Fruit fly (Drosophila melanogaster) whole organism, embryonic: Measurements from ENCODE around the gene CG32793.

Source experiments
- Bgb ChIP-seq: fragments of 200-800 bp; sonication (Bioruptor generic); IDR thresholded peaks from 2 replicates; pipeline ENCODE4 v1.3.6; 2022; ENCODE audit warnings: missing biosample characterization, missing genetic modification characterization; ENCODE audit not compliant: partially characterized antibody
- CG14965 ChIP-seq: fragments of 200-800 bp; sonication (Bioruptor generic); optimal IDR thresholded peaks from 2 replicates; lab custom pipeline; 2016; ENCODE audit warnings: missing biosample characterization, missing genetic modification characterization, borderline replicate concordance
- CG17361 ChIP-seq: fragments of 200-800 bp; sonication (Bioruptor generic); IDR thresholded peaks from 3 replicates; pipeline ENCODE4 v1.3.6; 2022; ENCODE audit warnings: missing biosample characterization, missing genetic modification characterization
- CG17612 ChIP-seq: fragments of 200-800 bp; sonication (Bioruptor generic); IDR thresholded peaks from 2 replicates; pipeline ENCODE4 v1.3.6; 2022; ENCODE audit warnings: missing biosample characterization, missing genetic modification characterization
- CG17829 ChIP-seq: fragments of 200-800 bp; optimal IDR thresholded peaks from 2 replicates; lab custom pipeline; 2019; ENCODE audit warnings: missing biosample characterization, mild to moderate bottlenecking, missing genetic modification characterization, moderate library complexity
- CG2712 ChIP-seq: fragments of 200-800 bp; optimal IDR thresholded peaks from 3 replicates; lab custom pipeline; 2019; ENCODE audit warnings: missing biosample characterization, mild to moderate bottlenecking, missing genetic modification characterization, moderate library complexity
- CG30020 ChIP-seq: fragments of 200-800 bp; optimal IDR thresholded peaks from 2 replicates; lab custom pipeline; 2019; ENCODE audit warnings: missing biosample characterization, mild to moderate bottlenecking, missing genetic modification characterization, moderate library complexity
- CG8359 ChIP-seq: fragments of 200-800 bp; sonication (Bioruptor generic); optimal IDR thresholded peaks from 2 replicates; lab custom pipeline; 2017; ENCODE audit warnings: missing biosample characterization, mild to moderate bottlenecking, missing genetic modification characterization, borderline replicate concordance
- Dbx ChIP-seq: fragments of 200-800 bp; sonication (Bioruptor generic); IDR thresholded peaks from 3 replicates; pipeline ENCODE4 v1.3.6; 2022; ENCODE audit warnings: missing biosample characterization, missing genetic modification characterization
- Hr78 ChIP-seq, 2 experiments: fragments of 200-800 bp in 1 of 2; fragments of >200 bp in 1 of 2; sonication (Bioruptor generic) in 1 of 2; optimal IDR thresholded peaks; 2 replicates each; lab custom pipeline; 2017 to 2019; ENCODE audit warnings: missing biosample characterization in 2 of 2, missing genetic modification characterization in 2 of 2, mild to moderate bottlenecking in 1 of 2, moderate library complexity in 1 of 2
- Oaz ChIP-seq: fragments of 200-800 bp; sonication (Bioruptor generic); IDR thresholded peaks from 2 replicates; pipeline ENCODE4 v1.3.6; 2022; ENCODE audit warnings: missing biosample characterization, missing genetic modification characterization
- Xbp1 ChIP-seq: fragments of 200-800 bp; sonication (Bioruptor generic); optimal IDR thresholded peaks from 3 replicates; lab custom pipeline; 2016; ENCODE audit warnings: missing biosample characterization, mild to moderate bottlenecking, missing genetic modification characterization
- bbx ChIP-seq: fragments of 200-800 bp; sonication (Bioruptor generic); IDR thresholded peaks from 2 replicates; pipeline ENCODE4 v1.3.6; 2022; ENCODE audit warnings: missing biosample characterization, missing genetic modification characterization; ENCODE audit not compliant: partially characterized antibody
- br ChIP-seq: fragments of >200 bp; optimal IDR thresholded peaks from 2 replicates; lab custom pipeline; 2017
- dpn ChIP-seq, 2 experiments: fragments of 200-800 bp; sonication (Bioruptor generic); optimal IDR thresholded peaks; 3 replicates each; lab custom pipeline; 2016; ENCODE audit warnings: missing biosample characterization in 2 of 2, missing genetic modification characterization in 2 of 2
- fd102C ChIP-seq: fragments of 200-800 bp; sonication (Bioruptor generic); optimal IDR thresholded peaks from 2 replicates; lab custom pipeline; 2018; ENCODE audit warnings: missing biosample characterization, mild to moderate bottlenecking, missing genetic modification characterization, moderate library complexity
- fd96Cb ChIP-seq: fragments of 200-800 bp; sonication (Bioruptor generic); optimal IDR thresholded peaks from 2 replicates; lab custom pipeline; 2018; ENCODE audit warnings: missing biosample characterization, mild to moderate bottlenecking, missing genetic modification characterization, moderate library complexity
- jigr1 ChIP-seq: fragments of 200-800 bp; sonication (Bioruptor generic); IDR thresholded peaks from 3 replicates; pipeline ENCODE4 v1.3.6; 2022; ENCODE audit warnings: missing biosample characterization, missing genetic modification characterization
- odd ChIP-seq: fragments of 200-800 bp; sonication (Bioruptor generic); optimal IDR thresholded peaks from 2 replicates; lab custom pipeline; 2017; ENCODE audit warnings: missing biosample characterization, mild to moderate bottlenecking, missing genetic modification characterization
- seq ChIP-seq: fragments of 200-800 bp; sonication (Bioruptor generic); IDR thresholded peaks from 2 replicates; pipeline ENCODE4 v1.3.6; 2022; ENCODE audit warnings: missing biosample characterization, missing genetic modification characterization
- zfh1 ChIP-seq: fragments of 200-800 bp; sonication (Bioruptor generic); IDR thresholded peaks from 3 replicates; pipeline ENCODE4 v1.3.6; 2022; ENCODE audit warnings: missing biosample characterization, missing genetic modification characterization

CG32793 gene

dm6 chrX:2980290-2980689, 50.7 kb downstream of the CG32793 start (continued):
- TF ChIP-seq CG8359 (GFP tag; lab: Kevin White, UChicago) (no peak), CG17829 (tag; lab: Kevin White, UChicago) (peak; percentile 2), jigr1 (no peak), Bgb (GFP tag; lab: Robert Waterston, UW) (no peak), Dbx (GFP tag; lab: Robert Waterston, UW) (no peak), bbx (no peak), dpn (GFP tag; optimal IDR thresholded peaks at IDR 0.05; lab: Kevin White, UChicago) (no peak), CG17361 (GFP tag; lab: Robert Waterston, UW) (peak; percentile 35; the same call in 1 of the 3 replicates), CG2712 (peak; percentile 29), seq (GFP tag; lab: Robert Waterston, UW) (no peak), Xbp1 (GFP tag; lab: Kevin White, UChicago) (no peak), CG14965 (no peak), br (lab: Kevin White, UChicago) (no peak), Oaz (GFP tag; lab: Robert Waterston, UW) (no peak), zfh1 (GFP tag; lab: Robert Waterston, UW) (no peak), odd (GFP tag; lab: Kevin White, UChicago) (no peak), fd102C (GFP tag; lab: Kevin White, UChicago) (no peak), fd96Cb (peak; percentile 4), CG17612 (GFP tag; lab: Robert Waterston, UW) (no peak), CG30020 (no peak), Hr78 (GFP tag; optimal IDR thresholded peaks at IDR 0.05; lab: Kevin White, UChicago) (no peak)
- TF ChIP-seq, all 482 proteins: peak for 22
